2 fruit fly cellular contexts compared by ENCODE assay signal in the genomic region with DNA sequence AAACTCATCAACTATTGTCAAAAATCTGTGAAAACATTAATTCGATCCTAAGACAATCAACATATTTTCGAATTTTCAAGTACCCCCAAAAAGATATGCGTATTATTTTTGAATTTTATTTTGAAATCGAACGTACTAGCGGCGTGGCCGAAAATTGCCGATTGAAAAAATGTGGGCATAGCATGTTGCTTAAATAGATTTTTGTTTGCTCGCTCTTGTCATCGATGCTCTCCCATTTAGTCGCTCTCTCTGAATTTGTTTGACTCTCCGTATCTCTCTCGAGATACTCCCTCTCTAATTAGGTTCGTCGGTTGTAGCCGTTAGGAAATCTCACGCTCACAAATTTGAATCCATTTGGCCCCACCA.
TF ChIP-seq lines count a peak whose summit lies in the region.

No protein-coding gene starts in this region.

- TF ChIP-seq CTCF in whole organism, embryonic (GFP tag; optimal IDR thresholded peaks at IDR 0.05; lab: Kevin White, UChicago) = no peak

TF ChIP-seq in whole organism, embryonic, 481 proteins besides CTCF, POLR2A, EP300 and RAD21:
- TF ChIP-seq unpg (GFP tag; optimal IDR thresholded peaks at IDR 0.05; lab: Kevin White, UChicago) (no peak), B-H1 (GFP tag; IDR thresholded peaks at IDR 0.05; lab: Robert Waterston, UW) (no peak), jigr1 (GFP tag; IDR thresholded peaks at IDR 0.05; lab: Robert Waterston, UW) (no peak), HmgZ (tag; optimal IDR thresholded peaks at IDR 0.05; lab: Kevin White, UChicago) (no peak), gro (GFP tag; optimal IDR thresholded peaks at IDR 0.05; lab: Kevin White, UChicago) (peak; percentile 24), CG13624 (GFP tag; optimal IDR thresholded peaks at IDR 0.05; lab: Kevin White, UChicago) (peak; percentile 35), luna (GFP tag; optimal IDR thresholded peaks at IDR 0.05; lab: Kevin White, UChicago) (peak; percentile 8), Scr (GFP tag; IDR thresholded peaks at IDR 0.05; lab: Robert Waterston, UW; ENCODE audit: partially characterized antibody) (no peak), nerfin-2 (GFP tag; IDR thresholded peaks at IDR 0.05; lab: Robert Waterston, UW; ENCODE audit: partially characterized antibody) (no peak), Hey (tag; optimal IDR thresholded peaks at IDR 0.05; lab: Kevin White, UChicago) (no peak), repo (GFP tag; optimal IDR thresholded peaks at IDR 0.05; lab: Kevin White, UChicago) (no peak), shn (GFP tag; optimal IDR thresholded peaks at IDR 0.05; lab: Kevin White, UChicago) (no peak), Camta (GFP tag; optimal IDR thresholded peaks at IDR 0.05; lab: Kevin White, UChicago) (no peak), CG8290 (GFP tag; optimal IDR thresholded peaks at IDR 0.05; lab: Kevin White, UChicago) (no peak), CG8290 (tag; optimal IDR thresholded peaks at IDR 0.05; lab: Kevin White, UChicago) (peak in 1 of 2 experiments; percentile 70), NK7.1 (GFP tag; optimal IDR thresholded peaks at IDR 0.05; lab: Kevin White, UChicago) (no peak), crp (GFP tag; optimal IDR thresholded peaks at IDR 0.05; lab: Kevin White, UChicago) (no peak), NC2α (GFP tag; optimal IDR thresholded peaks at IDR 0.05; lab: Kevin White, UChicago) (peak; percentile 24), ara (GFP tag; IDR thresholded peaks at IDR 0.05; lab: Robert Waterston, UW) (no peak), insv (GFP tag; optimal IDR thresholded peaks at IDR 0.05; lab: Kevin White, UChicago) (no peak), HLH4C (GFP tag; IDR thresholded peaks at IDR 0.05; lab: Robert Waterston, UW; ENCODE audit: partially characterized antibody) (no peak), maf-S (GFP tag; optimal IDR thresholded peaks at IDR 0.05; lab: Kevin White, UChicago) (peak; percentile 21), Jarid2 (GFP tag; optimal IDR thresholded peaks at IDR 0.05; lab: Kevin White, UChicago) (peak; percentile 51), CG17568 (GFP tag; optimal IDR thresholded peaks at IDR 0.05; lab: Kevin White, UChicago) (no peak), Med (GFP tag; lab: Kevin White, UChicago) (peak; percentile 82), sqz (GFP tag; optimal IDR thresholded peaks at IDR 0.05; lab: Kevin White, UChicago) (no peak), yki (optimal IDR thresholded peaks at IDR 0.05; lab: Kevin White, UChicago) (peak; percentile 88), sima (GFP tag; optimal IDR thresholded peaks at IDR 0.05; lab: Kevin White, UChicago) (no peak), Trl (optimal IDR thresholded peaks at IDR 0.05; lab: Kevin White, UChicago) (peak in 1 of 2 experiments; percentile 98), Trl (GFP tag; optimal IDR thresholded peaks at IDR 0.05; lab: Kevin White, UChicago) (peak; percentile 7), CG3407 (GFP tag; optimal IDR thresholded peaks at IDR 0.05; lab: Kevin White, UChicago) (no peak), bowl (GFP tag; IDR thresholded peaks at IDR 0.05; lab: Robert Waterston, UW) (no peak)

TF ChIP-seq in whole organism, wandering third instar larva, 38 proteins besides CTCF, POLR2A, EP300 and RAD21:
- TF ChIP-seq jim (GFP tag; optimal IDR thresholded peaks at IDR 0.05; lab: Kevin White, UChicago) (no peak), br (GFP tag; optimal IDR thresholded peaks at IDR 0.05; lab: Kevin White, UChicago) (no peak), Vsx2 (GFP tag; optimal IDR thresholded peaks at IDR 0.05; lab: Kevin White, UChicago; ENCODE audit: partially characterized antibody) (peak; percentile 73), rgr (GFP tag; optimal IDR thresholded peaks at IDR 0.05; lab: Kevin White, UChicago) (no peak), Dif (GFP tag; optimal IDR thresholded peaks at IDR 0.05; lab: Kevin White, UChicago; ENCODE audit: partially characterized antibody) (peak; percentile 91), OdsH (GFP tag; optimal IDR thresholded peaks at IDR 0.05; lab: Kevin White, UChicago) (no peak), dmrt93B (GFP tag; optimal IDR thresholded peaks at IDR 0.05; lab: Kevin White, UChicago) (no peak), ey (GFP tag; optimal IDR thresholded peaks at IDR 0.05; lab: Kevin White, UChicago) (no peak), dsf (GFP tag; optimal IDR thresholded peaks at IDR 0.05; lab: Kevin White, UChicago; ENCODE audit: borderline replicate concordance) (no peak), Dfd (GFP tag; optimal IDR thresholded peaks at IDR 0.05; lab: Kevin White, UChicago) (no peak), N (GFP tag; optimal IDR thresholded peaks at IDR 0.05; lab: Kevin White, UChicago) (no peak), Sp1 (GFP tag; optimal IDR thresholded peaks at IDR 0.05; lab: Kevin White, UChicago) (no peak), Abd-B (GFP tag; optimal IDR thresholded peaks at IDR 0.05; lab: Kevin White, UChicago) (no peak), Hnf4 (GFP tag; optimal IDR thresholded peaks at IDR 0.05; lab: Kevin White, UChicago) (no peak), pan (optimal IDR thresholded peaks at IDR 0.05; lab: Kevin White, UChicago) (no peak), Jra (GFP tag; optimal IDR thresholded peaks at IDR 0.05; lab: Kevin White, UChicago) (no peak), dl (GFP tag; optimal IDR thresholded peaks at IDR 0.05; lab: Kevin White, UChicago; ENCODE audit: insufficient read depth in 1 of 2, partially characterized antibody in 2 of 2) (peak; percentile 28 to 89), Rel (GFP tag; optimal IDR thresholded peaks at IDR 0.05; lab: Kevin White, UChicago) (no peak), Rel (tag; optimal IDR thresholded peaks at IDR 0.05; lab: Kevin White, UChicago) (no peak)
